Worm (Caenorhabditis elegans): ENCODE measurements around the gene F57E7.4.

DNA sequence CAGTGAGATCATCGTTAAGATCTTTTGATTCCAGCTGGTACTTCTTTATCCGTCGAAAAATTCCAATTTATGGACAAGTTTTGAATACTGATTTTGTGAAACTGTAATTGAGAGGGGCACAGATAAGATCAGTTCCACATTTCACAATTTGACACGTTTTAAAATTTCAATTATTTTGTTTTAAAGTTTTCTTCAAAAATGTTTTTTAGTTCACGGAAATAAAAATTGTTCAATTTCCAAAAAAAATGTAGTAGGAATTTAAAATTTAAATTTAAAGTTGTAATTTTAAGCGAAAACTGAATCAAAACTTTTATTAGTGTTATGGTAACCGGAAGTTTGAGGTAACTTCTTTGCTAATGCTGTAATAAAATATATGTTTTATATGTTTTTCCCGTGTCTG lies 36.8 kb upstream of the F57E7.4 start, which contains the start of gene F36D3.4:
- TF ChIP-seq mdl-1 (tag; optimal IDR thresholded peaks at IDR 0.05) (no peak), nhr-25 (tag; optimal IDR thresholded peaks at IDR 0.05; ENCODE audit: borderline replicate concordance, insufficient read depth) (no peak), nhr-11 (tag; optimal IDR thresholded peaks at IDR 0.05) (no peak), daf-19 (GFP tag; conservative IDR thresholded peaks at IDR 0.05) (no peak), egl-27 (tag; optimal IDR thresholded peaks at IDR 0.05) (no peak), spr-3 (GFP tag; optimal IDR thresholded peaks at IDR 0.05) (no peak), snpc-1.2 (GFP tag; IDR thresholded peaks at IDR 0.05) (no peak)
